Fruit fly (Drosophila melanogaster) whole organism, pupa: Measurements from ENCODE around the gene Eig71Ei.

ENCODE experiments used
- CG10348 ChIP-seq: fragments of 200-800 bp; sonication (Bioruptor generic); IDR thresholded peaks from 2 replicates; pipeline ENCODE4 v1.3.6; 2022; ENCODE audit warnings: missing biosample characterization, missing genetic modification characterization
- CG12605 ChIP-seq: fragments of 200-800 bp; sonication (Bioruptor generic); IDR thresholded peaks from 2 replicates; pipeline ENCODE4 v1.3.6; 2022; ENCODE audit warnings: missing biosample characterization, missing genetic modification characterization

dm6 chr3L:15627295-15627694, 32.2 kb upstream of the Eig71Ei start:
- TF ChIP-seq CG12605 (GFP tag; lab: Robert Waterston, UW) (no peak), CG10348 (no peak)
